Worm (Caenorhabditis elegans) whole organism, midembryonic: ENCODE measurements around the gene F35D11.1.

Source experiments
- T22C8.4 ChIP-seq: fragments of 200-800 bp; sonication (Bioruptor generic); IDR thresholded peaks from 2 replicates; pipeline ENCODE4 v1.3.6; 2022; ENCODE audit warnings: missing genetic modification characterization, missing compliant biosample characterization
- cog-1 ChIP-seq: sonication (generic microtip); optimal IDR thresholded peaks from 2 replicates; lab custom pipeline; 2016; ENCODE audit warnings: missing genetic modification characterization, missing compliant biosample characterization
- flt-1 ChIP-seq: fragments of 200-800 bp; sonication (Bioruptor generic); IDR thresholded peaks from 2 replicates; pipeline ENCODE4 v1.3.6; 2022; ENCODE audit warnings: missing genetic modification characterization, missing compliant biosample characterization
- klf-2 ChIP-seq: fragments of 200-800 bp; sonication (Bioruptor generic); conservative IDR thresholded peaks from 2 replicates; pipeline ENCODE4 v1.3.6; 2022; ENCODE audit warnings: missing genetic modification reagents, missing genetic modification characterization, missing compliant biosample characterization
- med-1 ChIP-seq: sonication (generic microtip); optimal IDR thresholded peaks from 2 replicates; lab custom pipeline; 2017; ENCODE audit warnings: missing genetic modification characterization, mild to moderate bottlenecking, missing compliant biosample characterization, antibody characterized with exemption, missing genetic modification reagents; ENCODE audit not compliant: insufficient read depth
- ref-1 ChIP-seq: fragments of 200-800 bp; sonication (Bioruptor generic); conservative IDR thresholded peaks from 2 replicates; pipeline ENCODE4 v1.3.6; 2022; ENCODE audit warnings: missing genetic modification reagents, missing genetic modification characterization, missing compliant biosample characterization
- tab-1 ChIP-seq: fragments of 200-800 bp; sonication (Bioruptor generic); IDR thresholded peaks from 2 replicates; pipeline ENCODE4 v1.3.6; 2022; ENCODE audit warnings: missing genetic modification characterization, missing compliant biosample characterization
- ztf-23 ChIP-seq: fragments of 200-800 bp; sonication (Bioruptor generic); IDR thresholded peaks from 2 replicates; pipeline ENCODE4 v1.3.6; 2022; ENCODE audit warnings: missing genetic modification reagents, missing genetic modification characterization, missing compliant biosample characterization
- ztf-29 ChIP-seq: fragments of 200-800 bp; sonication (Bioruptor generic); IDR thresholded peaks from 2 replicates; pipeline ENCODE4 v1.3.6; 2022; ENCODE audit warnings: missing genetic modification reagents, missing genetic modification characterization, missing compliant biosample characterization

F35D11.1 gene

ce11 chrII:4608073-4608472, 18.6 kb upstream of the F35D11.1 start, which contains the start of gene F35D11.3:
Gene F35D11.3 (plus strand): TSS chrII:4608372.
- TF ChIP-seq klf-2 (GFP tag; lab: Robert Waterston, UW) (no peak), med-1 (GFP tag; lab: Kevin White, UChicago) (no peak), tab-1 (GFP tag; lab: Robert Waterston, UW) (no peak)

- TF ChIP-seq med-1 (GFP tag; lab: Kevin White, UChicago), result no peak
- TF ChIP-seq ztf-23 (GFP tag; lab: Robert Waterston, UW), result no peak
- TF ChIP-seq ztf-29, result no peak
- TF ChIP-seq T22C8.4 (GFP tag; lab: Robert Waterston, UW), result no peak
- TF ChIP-seq ref-1 (GFP tag; lab: Robert Waterston, UW), result no peak
- TF ChIP-seq cog-1 (tag; lab: Kevin White, UChicago), result no peak
- TF ChIP-seq flt-1 (GFP tag; lab: Robert Waterston, UW), result no peak
- TF ChIP-seq klf-2 (GFP tag; lab: Robert Waterston, UW), result no peak
- no peak for TF ChIP-seq tab-1 (GFP tag; lab: Robert Waterston, UW)
These were observed 14.0 kb upstream of the F35D11.1 start, which contains the start of gene pqn-35 for ce11 chrII:4612694-4613093. Gene pqn-35 (plus strand): TSS chrII:4612994.

DNA sequence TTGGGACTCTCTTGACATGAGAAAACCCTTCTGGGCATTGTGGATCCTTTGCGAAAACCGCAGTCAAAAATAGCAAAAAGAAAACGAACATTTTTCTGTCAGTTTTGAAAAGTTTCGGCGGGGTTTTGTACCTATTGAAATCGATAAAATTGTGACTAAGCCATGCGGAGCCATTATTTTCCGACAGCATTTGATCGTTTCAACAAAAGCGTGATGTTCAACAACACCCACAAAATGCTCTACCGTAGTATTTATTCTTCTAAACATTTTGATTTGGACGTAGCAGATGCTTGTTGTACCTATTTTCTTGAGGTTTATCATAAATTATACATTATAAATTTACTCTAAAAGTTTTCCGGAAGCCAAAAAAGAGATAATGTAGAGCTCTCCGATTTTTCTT, 10.3 kb upstream of the F35D11.1 start, which contains the start of gene clec-136:
Gene clec-136, minus strand, starts transcription at position 101 of the 400 bp plus-strand sequence.
- no peak for TF ChIP-seq ref-1 (GFP tag; lab: Robert Waterston, UW)
- TF ChIP-seq cog-1 (tag; lab: Kevin White, UChicago), result no peak
- no peak for TF ChIP-seq med-1 (GFP tag; lab: Kevin White, UChicago)
- no peak for TF ChIP-seq ztf-23 (GFP tag; lab: Robert Waterston, UW)
- no peak for TF ChIP-seq ztf-29
- TF ChIP-seq tab-1 (GFP tag; lab: Robert Waterston, UW), result no peak
- no peak for TF ChIP-seq flt-1 (GFP tag; lab: Robert Waterston, UW)
- no peak for TF ChIP-seq T22C8.4 (GFP tag; lab: Robert Waterston, UW)
- TF ChIP-seq klf-2 (GFP tag; lab: Robert Waterston, UW), result no peak

DNA sequence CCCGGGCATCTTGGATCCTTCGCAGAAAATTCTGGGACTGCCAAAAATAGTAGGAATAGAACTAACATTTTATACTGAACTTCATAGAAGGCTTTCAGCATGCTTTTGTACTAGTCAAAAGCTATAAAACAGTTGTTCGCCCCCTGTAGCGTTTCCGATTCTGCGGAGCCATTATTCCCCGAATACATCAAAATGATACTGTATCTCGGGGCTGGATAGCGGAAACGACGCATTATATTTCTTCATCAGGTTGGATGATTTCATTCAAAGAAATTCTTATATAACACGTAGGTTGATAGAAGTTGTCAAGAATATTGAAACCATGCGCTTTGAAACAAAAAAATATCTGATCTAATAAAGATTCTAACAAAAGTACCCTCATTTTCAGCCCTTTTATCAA, 8.7 kb upstream of the F35D11.1 start, which contains the start of gene clec-137:
Gene clec-137, minus strand, starts transcription at position 101 of the 400 bp plus-strand sequence.
- TF ChIP-seq flt-1 (GFP tag; lab: Robert Waterston, UW) (no peak), med-1 (GFP tag; lab: Kevin White, UChicago) (no peak), ref-1 (GFP tag; lab: Robert Waterston, UW) (no peak), cog-1 (tag; lab: Kevin White, UChicago) (no peak), T22C8.4 (GFP tag; lab: Robert Waterston, UW) (no peak), klf-2 (GFP tag; lab: Robert Waterston, UW) (no peak), tab-1 (GFP tag; lab: Robert Waterston, UW) (no peak), ztf-23 (GFP tag; lab: Robert Waterston, UW) (no peak), ztf-29 (no peak)

DNA sequence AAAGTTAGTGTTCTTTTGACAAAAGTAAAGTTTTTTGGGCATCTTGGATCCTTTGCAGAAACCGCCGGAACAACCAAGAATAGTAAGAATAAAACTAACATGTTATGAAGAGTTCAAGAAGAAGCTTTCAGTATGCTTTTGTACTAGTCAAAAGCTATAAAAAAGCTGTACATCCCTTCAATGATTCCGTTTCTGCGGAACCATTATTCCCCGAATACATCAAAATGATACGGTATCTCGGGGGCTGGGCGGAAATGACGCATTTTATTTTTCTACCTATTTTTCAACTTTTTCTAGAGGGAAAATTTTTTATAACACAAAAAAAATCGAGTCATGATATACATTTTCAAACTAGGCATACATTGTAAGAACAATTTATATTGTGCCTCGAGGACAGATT, 7.0 kb upstream of the F35D11.1 start, which contains the start of gene clec-138:
Gene clec-138, minus strand, starts transcription at position 101 of the 400 bp plus-strand sequence.
- no peak for TF ChIP-seq med-1 (GFP tag; lab: Kevin White, UChicago)
- TF ChIP-seq flt-1 (GFP tag; lab: Robert Waterston, UW), result no peak
- TF ChIP-seq T22C8.4 (GFP tag; lab: Robert Waterston, UW), result no peak
- no peak for TF ChIP-seq cog-1 (tag; lab: Kevin White, UChicago)
- no peak for TF ChIP-seq ref-1 (GFP tag; lab: Robert Waterston, UW)
- TF ChIP-seq ztf-23 (GFP tag; lab: Robert Waterston, UW), result no peak
- TF ChIP-seq klf-2 (GFP tag; lab: Robert Waterston, UW), result no peak

- no peak for TF ChIP-seq tab-1 (GFP tag; lab: Robert Waterston, UW)
- TF ChIP-seq ref-1 (GFP tag; lab: Robert Waterston, UW), result no peak
- TF ChIP-seq T22C8.4 (GFP tag; lab: Robert Waterston, UW), result no peak
- no peak for TF ChIP-seq klf-2 (GFP tag; lab: Robert Waterston, UW)
- no peak for TF ChIP-seq ztf-29
- no peak for TF ChIP-seq ztf-23 (GFP tag; lab: Robert Waterston, UW)
These were observed 5.1 kb upstream of the F35D11.1 start, which contains the start of gene clec-139 for ce11 chrII:4621650-4622049. Gene clec-139 (minus strand): TSS chrII:4621750.

DNA sequence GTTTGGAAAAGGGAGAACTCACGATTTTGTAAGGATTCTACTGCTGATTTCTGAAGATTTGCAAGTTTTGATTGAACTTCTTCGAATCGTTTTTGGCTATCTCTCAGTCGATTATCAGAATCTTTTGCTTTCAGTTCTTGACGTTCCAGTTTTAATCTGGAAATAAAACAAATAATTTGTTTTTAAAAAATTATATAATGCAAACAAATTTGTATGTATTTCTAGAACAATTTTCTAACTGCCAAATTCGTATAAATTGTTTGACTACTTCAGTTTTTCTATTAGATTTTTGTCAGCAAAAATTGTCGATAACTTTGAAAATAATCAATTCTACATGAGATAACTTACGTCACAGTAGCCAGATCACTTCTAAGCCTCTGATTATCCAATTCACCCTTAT, 4.8 kb downstream of the F35D11.1 start:
- TF ChIP-seq flt-1 (GFP tag; lab: Robert Waterston, UW) (no peak), ztf-29 (no peak), T22C8.4 (GFP tag; lab: Robert Waterston, UW) (no peak), ref-1 (GFP tag; lab: Robert Waterston, UW) (no peak), cog-1 (tag; lab: Kevin White, UChicago) (no peak), klf-2 (GFP tag; lab: Robert Waterston, UW) (no peak), ztf-23 (GFP tag; lab: Robert Waterston, UW) (no peak), med-1 (GFP tag; lab: Kevin White, UChicago) (no peak), tab-1 (GFP tag; lab: Robert Waterston, UW) (no peak)

DNA sequence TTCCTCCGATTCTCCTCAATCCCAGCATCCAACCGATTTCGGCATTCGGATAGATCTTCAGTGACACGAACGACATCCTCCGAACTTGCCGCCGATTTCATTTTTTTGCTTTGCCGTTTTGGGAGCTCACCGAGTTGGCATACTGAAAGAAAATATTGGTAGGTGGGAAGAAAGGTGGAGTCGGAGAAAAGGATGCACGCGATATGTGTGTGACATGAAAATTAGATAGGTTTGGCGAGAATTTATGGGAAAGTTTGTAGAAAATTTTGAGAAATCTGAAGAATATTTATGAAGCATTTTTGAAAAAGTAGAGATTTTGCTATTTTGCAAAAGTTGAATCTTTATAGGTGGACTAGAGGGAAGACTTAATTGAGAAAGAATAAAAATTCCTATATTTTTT, 11.5 kb downstream of the F35D11.1 start, which contains the start of gene che-10:
Gene che-10, minus strand, starts transcription at position 101 of the 400 bp plus-strand sequence.
- no peak for TF ChIP-seq med-1 (GFP tag; lab: Kevin White, UChicago)
- no peak for TF ChIP-seq klf-2 (GFP tag; lab: Robert Waterston, UW)
- TF ChIP-seq cog-1 (tag; lab: Kevin White, UChicago), result no peak
- no peak for TF ChIP-seq tab-1 (GFP tag; lab: Robert Waterston, UW)
- no peak for TF ChIP-seq ref-1 (GFP tag; lab: Robert Waterston, UW)
- no peak for TF ChIP-seq flt-1 (GFP tag; lab: Robert Waterston, UW)
- TF ChIP-seq ztf-29, result no peak
- TF ChIP-seq ztf-23 (GFP tag; lab: Robert Waterston, UW), result no peak
- no peak for TF ChIP-seq T22C8.4 (GFP tag; lab: Robert Waterston, UW)

DNA sequence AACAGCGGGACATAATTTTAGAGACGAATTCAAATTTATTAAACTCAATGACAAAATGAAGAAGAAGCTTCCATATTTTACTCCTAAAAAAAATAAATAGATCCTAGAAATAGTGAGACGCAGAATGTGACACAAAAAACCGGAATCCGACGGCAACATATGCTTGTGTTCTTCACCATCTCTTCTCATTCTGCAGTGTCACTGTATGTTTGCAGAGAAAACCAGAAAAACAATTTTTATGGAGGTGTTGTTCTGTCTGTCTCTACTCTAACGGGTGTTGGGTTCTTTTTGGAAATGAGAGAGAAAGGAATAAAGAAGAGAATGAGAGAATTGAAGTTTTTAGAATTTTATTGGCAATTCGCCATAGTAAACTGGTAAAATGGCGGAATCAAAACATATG, 12.2 kb downstream of the F35D11.1 start:
- no peak for TF ChIP-seq flt-1 (GFP tag; lab: Robert Waterston, UW)
- TF ChIP-seq ztf-29, result no peak
- TF ChIP-seq med-1 (GFP tag; lab: Kevin White, UChicago), result no peak
- TF ChIP-seq ztf-23 (GFP tag; lab: Robert Waterston, UW), result no peak
- TF ChIP-seq klf-2 (GFP tag; lab: Robert Waterston, UW), result no peak
- TF ChIP-seq tab-1 (GFP tag; lab: Robert Waterston, UW), result no peak
- TF ChIP-seq T22C8.4 (GFP tag; lab: Robert Waterston, UW), result no peak
- no peak for TF ChIP-seq ref-1 (GFP tag; lab: Robert Waterston, UW)
- no peak for TF ChIP-seq cog-1 (tag; lab: Kevin White, UChicago)
